Fruit fly (Drosophila melanogaster) whole organism, embryonic: ENCODE measurements around the gene CG42784.
A peak's percentile ranks its signal among the peaks of the same experiment; 100 is the strongest.

Source experiments
- Atf-2 ChIP-seq: fragments of 200-800 bp; sonication (Bioruptor generic); optimal IDR thresholded peaks from 2 replicates; lab custom pipeline; 2016; ENCODE audit warnings: missing biosample characterization, missing genetic modification characterization
- B-H1 ChIP-seq: fragments of 200-800 bp; sonication (Bioruptor generic); IDR thresholded peaks from 3 replicates; pipeline ENCODE4 v1.3.6; 2022; ENCODE audit warnings: missing biosample characterization, missing genetic modification characterization
- CG10462 ChIP-seq: fragments of 200-800 bp; sonication (Bioruptor generic); optimal IDR thresholded peaks from 2 replicates; lab custom pipeline; 2016; ENCODE audit warnings: missing biosample characterization, missing genetic modification characterization
- CG11695 ChIP-seq: fragments of 200-800 bp; sonication (Bioruptor generic); IDR thresholded peaks from 3 replicates; pipeline ENCODE4 v1.3.6; 2022; ENCODE audit warnings: missing biosample characterization, missing genetic modification characterization
- CG11696 ChIP-seq: fragments of 200-800 bp; sonication (Bioruptor generic); IDR thresholded peaks from 2 replicates; pipeline ENCODE4 v1.3.6; 2022; ENCODE audit warnings: missing biosample characterization, missing genetic modification characterization
- CG12299 ChIP-seq: fragments of 200-800 bp; sonication (Bioruptor generic); optimal IDR thresholded peaks from 2 replicates; lab custom pipeline; 2018; ENCODE audit warnings: missing biosample characterization, mild to moderate bottlenecking, missing genetic modification characterization
- CG14050 ChIP-seq: fragments of 200-800 bp; sonication (Bioruptor generic); IDR thresholded peaks from 3 replicates; pipeline ENCODE4 v1.3.6; 2022; ENCODE audit warnings: missing biosample characterization, missing genetic modification characterization
- CG14965 ChIP-seq: fragments of 200-800 bp; sonication (Bioruptor generic); optimal IDR thresholded peaks from 2 replicates; lab custom pipeline; 2016; ENCODE audit warnings: missing biosample characterization, missing genetic modification characterization, borderline replicate concordance
- CG15269 ChIP-seq: fragments of 200-800 bp; sonication (Bioruptor generic); optimal IDR thresholded peaks from 2 replicates; lab custom pipeline; 2018; ENCODE audit warnings: missing biosample characterization, mild to moderate bottlenecking, missing genetic modification characterization, moderate library complexity
- CG1529 ChIP-seq: fragments of 200-800 bp; sonication (Bioruptor generic); optimal IDR thresholded peaks from 3 replicates; lab custom pipeline; 2018; ENCODE audit warnings: missing biosample characterization, missing genetic modification characterization
- CG17328 ChIP-seq: fragments of 200-800 bp; sonication (Bioruptor generic); IDR thresholded peaks from 2 replicates; pipeline ENCODE4 v1.3.6; 2022; ENCODE audit warnings: missing biosample characterization, missing genetic modification characterization
- CG17829 ChIP-seq: fragments of 200-800 bp; optimal IDR thresholded peaks from 2 replicates; lab custom pipeline; 2019; ENCODE audit warnings: missing biosample characterization, mild to moderate bottlenecking, missing genetic modification characterization, moderate library complexity
- CG2199 ChIP-seq: fragments of 200-800 bp; sonication (Bioruptor generic); IDR thresholded peaks from 3 replicates; pipeline ENCODE4 v1.3.6; 2022; ENCODE audit warnings: missing biosample characterization, missing genetic modification characterization
- CG2678 ChIP-seq: fragments of 200-800 bp; sonication (Bioruptor generic); optimal IDR thresholded peaks from 3 replicates; lab custom pipeline; 2019; ENCODE audit warnings: missing biosample characterization, mild to moderate bottlenecking, missing genetic modification characterization, moderate library complexity
- CG30403 ChIP-seq: fragments of 200-800 bp; sonication (Bioruptor generic); optimal IDR thresholded peaks from 3 replicates; lab custom pipeline; 2016; ENCODE audit warnings: missing biosample characterization, missing genetic modification characterization
- CG32532 ChIP-seq: fragments of 200-800 bp; sonication (Bioruptor generic); IDR thresholded peaks from 2 replicates; pipeline ENCODE4 v1.3.6; 2022; ENCODE audit warnings: missing biosample characterization, missing genetic modification characterization
- CG34376 ChIP-seq: fragments of 200-800 bp; sonication (Bioruptor generic); optimal IDR thresholded peaks from 2 replicates; lab custom pipeline; 2018; ENCODE audit warnings: missing biosample characterization, mild to moderate bottlenecking, missing genetic modification characterization
- CG34422 ChIP-seq: fragments of 200-800 bp; sonication (Bioruptor generic); IDR thresholded peaks from 3 replicates; pipeline ENCODE4 v1.3.6; 2022; ENCODE audit warnings: missing biosample characterization, missing genetic modification characterization
- CG3726 ChIP-seq: fragments of 200-800 bp; sonication (Bioruptor generic); IDR thresholded peaks from 3 replicates; pipeline ENCODE4, ENCODE4 v1.3.6; 2022; ENCODE audit warnings: missing biosample characterization, missing genetic modification characterization
- CG6175 ChIP-seq: fragments of 200-800 bp; sonication (Bioruptor generic); IDR thresholded peaks from 3 replicates; pipeline ENCODE4 v1.3.6; 2022; ENCODE audit warnings: missing biosample characterization, missing genetic modification characterization
- CG6765 ChIP-seq: fragments of 200-800 bp; sonication (Bioruptor generic); optimal IDR thresholded peaks from 3 replicates; lab custom pipeline; 2017; ENCODE audit warnings: missing biosample characterization, mild to moderate bottlenecking, missing genetic modification characterization
- CG7839 ChIP-seq: fragments of 200-800 bp; sonication (Bioruptor generic); optimal IDR thresholded peaks from 3 replicates; lab custom pipeline; 2018; ENCODE audit warnings: missing biosample characterization, mild to moderate bottlenecking, missing genetic modification characterization, moderate library complexity
- CG8281 ChIP-seq: fragments of 200-800 bp; sonication (Bioruptor generic); optimal IDR thresholded peaks from 2 replicates; lab custom pipeline; 2018; ENCODE audit warnings: missing biosample characterization, mild to moderate bottlenecking, missing genetic modification characterization, moderate library complexity
- CG9876 ChIP-seq: fragments of 200-800 bp; sonication (Bioruptor generic); optimal IDR thresholded peaks from 2 replicates; lab custom pipeline; 2016; ENCODE audit warnings: missing biosample characterization, missing genetic modification characterization
- Dbx ChIP-seq: fragments of 200-800 bp; sonication (Bioruptor generic); IDR thresholded peaks from 3 replicates; pipeline ENCODE4 v1.3.6; 2022; ENCODE audit warnings: missing biosample characterization, missing genetic modification characterization
- Deaf1 ChIP-seq: fragments of 200-800 bp; optimal IDR thresholded peaks from 3 replicates; lab custom pipeline; 2019; ENCODE audit warnings: missing biosample characterization, mild to moderate bottlenecking, missing genetic modification characterization, moderate library complexity
- Hand ChIP-seq: fragments of 200-800 bp; sonication (Bioruptor generic); optimal IDR thresholded peaks from 2 replicates; lab custom pipeline; 2017; ENCODE audit warnings: mild to moderate bottlenecking, missing biosample characterization, missing genetic modification reagents, missing genetic modification characterization
- Hmx ChIP-seq: fragments of 200-800 bp; sonication (Bioruptor generic); optimal IDR thresholded peaks from 2 replicates; lab custom pipeline; 2016; ENCODE audit warnings: missing biosample characterization, missing genetic modification characterization
- Meics ChIP-seq: fragments of 200-800 bp; sonication (Bioruptor generic); optimal IDR thresholded peaks from 2 replicates; lab custom pipeline; 2017; ENCODE audit warnings: missing biosample characterization, mild to moderate bottlenecking, missing genetic modification characterization
- NFAT ChIP-seq: fragments of 200-800 bp; sonication (Bioruptor generic); IDR thresholded peaks from 2 replicates; pipeline ENCODE4 v1.3.6; 2022; ENCODE audit warnings: missing biosample characterization, missing genetic modification characterization
- Pdp1 ChIP-seq, 2 experiments: fragments of 200-800 bp; sonication (Bioruptor generic); optimal IDR thresholded peaks; 3 replicates each; lab custom pipeline; 2016; ENCODE audit warnings: missing biosample characterization in 2 of 2, missing genetic modification characterization in 2 of 2, mild to moderate bottlenecking in 1 of 2, moderate library complexity in 1 of 2
- Sox100B ChIP-seq: fragments of 200-800 bp; sonication (Bioruptor generic); optimal IDR thresholded peaks from 3 replicates; lab custom pipeline; 2018; ENCODE audit warnings: missing biosample characterization, mild to moderate bottlenecking, missing genetic modification characterization
- ap ChIP-seq: fragments of 200-800 bp; sonication (Bioruptor generic); IDR thresholded peaks from 2 replicates; pipeline ENCODE4 v1.3.6; 2022; ENCODE audit warnings: missing biosample characterization, missing genetic modification characterization
- ara ChIP-seq: fragments of 200-800 bp; sonication (Bioruptor generic); IDR thresholded peaks from 2 replicates; pipeline ENCODE4 v1.3.6; 2022; ENCODE audit warnings: missing biosample characterization, missing genetic modification characterization
- ase ChIP-seq: fragments of 200-800 bp; sonication (Bioruptor generic); IDR thresholded peaks from 3 replicates; pipeline ENCODE4 v1.3.6; 2022; ENCODE audit warnings: missing biosample characterization, missing genetic modification characterization
- danr ChIP-seq: fragments of 200-800 bp; sonication (Bioruptor generic); IDR thresholded peaks from 2 replicates; pipeline ENCODE4 v1.3.6; 2022; ENCODE audit warnings: missing biosample characterization, missing genetic modification characterization
- exex ChIP-seq: fragments of 200-800 bp; sonication (Bioruptor generic); optimal IDR thresholded peaks from 4 replicates; lab custom pipeline; 2018; ENCODE audit warnings: missing biosample characterization, mild to moderate bottlenecking, missing genetic modification characterization, moderate library complexity
- insv ChIP-seq, 2 experiments: fragments of 200-800 bp; sonication (Bioruptor generic); optimal IDR thresholded peaks; 3 replicates each; lab custom pipeline; 2016 to 2018; ENCODE audit warnings: missing biosample characterization in 2 of 2, missing genetic modification characterization in 2 of 2
- kay ChIP-seq: fragments of 200-800 bp; sonication (Bioruptor generic); optimal IDR thresholded peaks from 2 replicates; lab custom pipeline; 2016; ENCODE audit warnings: missing biosample characterization, missing genetic modification characterization
- klu ChIP-seq: fragments of 200-800 bp; sonication (Bioruptor generic); IDR thresholded peaks from 2 replicates; pipeline ENCODE4 v1.3.6; 2022; ENCODE audit warnings: missing biosample characterization, missing genetic modification characterization
- nau ChIP-seq: fragments of 200-800 bp; sonication (Bioruptor generic); optimal IDR thresholded peaks from 3 replicates; lab custom pipeline; 2017; ENCODE audit warnings: missing biosample characterization, mild to moderate bottlenecking, missing genetic modification characterization, missing genetic modification reagents
- nerfin-1 ChIP-seq: fragments of 200-800 bp; sonication (Bioruptor generic); optimal IDR thresholded peaks from 3 replicates; lab custom pipeline; 2019; ENCODE audit warnings: missing biosample characterization, mild to moderate bottlenecking, missing genetic modification characterization, moderate library complexity
- pan ChIP-seq, 4 experiments: fragments of >200 bp in 3 of 4; fragments of 200-800 bp in 1 of 4; sonication (Bioruptor generic) in 1 of 4; optimal IDR thresholded peaks in 3 of 4; IDR thresholded peaks in 1 of 4; 2 replicates each; pipeline versions ENCODE4 v1.3.6 to Lab custom; 2017 to 2022; ENCODE audit warnings: missing biosample characterization in 2 of 4, missing genetic modification characterization in 2 of 4, mixed read lengths in 1 of 4
- pfk ChIP-seq: fragments of 200-800 bp; sonication (Bioruptor generic); optimal IDR thresholded peaks from 2 replicates; lab custom pipeline; 2018; ENCODE audit warnings: missing biosample characterization, mild to moderate bottlenecking, missing genetic modification characterization, moderate library complexity
- repo ChIP-seq: fragments of 200-800 bp; sonication (Bioruptor generic); optimal IDR thresholded peaks from 2 replicates; lab custom pipeline; 2016; ENCODE audit warnings: missing biosample characterization, missing genetic modification characterization
- row ChIP-seq: fragments of 200-800 bp; sonication (Bioruptor generic); IDR thresholded peaks from 3 replicates; pipeline ENCODE4 v1.3.6; 2022; ENCODE audit warnings: missing biosample characterization, missing genetic modification characterization
- sens-2 ChIP-seq: fragments of 200-800 bp; sonication (Bioruptor generic); IDR thresholded peaks from 2 replicates; pipeline ENCODE4 v1.3.6; 2022; ENCODE audit warnings: missing biosample characterization, missing genetic modification characterization
- tll ChIP-seq, 2 experiments: fragments of 200-800 bp in 1 of 2; fragments of >200 bp in 1 of 2; sonication (Bioruptor generic) in 1 of 2; optimal IDR thresholded peaks; 2 replicates each; lab custom pipeline; 2017 to 2019; ENCODE audit warnings: missing biosample characterization in 2 of 2, missing genetic modification characterization in 2 of 2, mild to moderate bottlenecking in 1 of 2, moderate library complexity in 1 of 2
- unpg ChIP-seq: fragments of 200-800 bp; sonication (Bioruptor generic); optimal IDR thresholded peaks from 3 replicates; lab custom pipeline; 2018; ENCODE audit warnings: missing biosample characterization, mild to moderate bottlenecking, missing genetic modification characterization, moderate library complexity
- yki ChIP-seq: fragments of >200 bp; optimal IDR thresholded peaks from 3 replicates; lab custom pipeline; 2018
- z ChIP-seq: fragments of 200-800 bp; sonication (Bioruptor generic); IDR thresholded peaks from 3 replicates; pipeline ENCODE4 v1.3.6; 2022; ENCODE audit warnings: missing biosample characterization, missing genetic modification characterization
- zf30C ChIP-seq: fragments of 200-800 bp; sonication (Bioruptor generic); optimal IDR thresholded peaks from 3 replicates; lab custom pipeline; 2018; ENCODE audit warnings: missing biosample characterization, mild to moderate bottlenecking, missing genetic modification characterization

Gene CG42784

dm6 chr2L:13399565-13399964 is 15.7 kb upstream of the CG42784 start (continued):
- TF ChIP-seq tll (GFP tag; optimal IDR thresholded peaks at IDR 0.05; lab: Kevin White, UChicago): no peak
- TF ChIP-seq Hand (GFP tag; lab: Kevin White, UChicago): no peak
- TF ChIP-seq CG34422 (GFP tag; lab: Robert Waterston, UW): no peak
- TF ChIP-seq pan (optimal IDR thresholded peaks at IDR 0.05; lab: Kevin White, UChicago): no peak
- no peak for TF ChIP-seq pan (GFP tag; optimal IDR thresholded peaks at IDR 0.05 in 1 of 2, IDR thresholded peaks at IDR 0.05 in 1 of 2)
- no peak for TF ChIP-seq CG32532
- TF ChIP-seq CG7839 (tag; lab: Kevin White, UChicago): peak; percentile 24
- TF ChIP-seq NFAT (GFP tag; lab: Robert Waterston, UW): no peak
- TF ChIP-seq ara: no peak
- TF ChIP-seq unpg (GFP tag; lab: Kevin White, UChicago): peak; percentile 17
- no peak for TF ChIP-seq z (GFP tag; lab: Robert Waterston, UW)
- no peak for TF ChIP-seq CG10462 (GFP tag; lab: Kevin White, UChicago)
- no peak for TF ChIP-seq CG17829 (tag; lab: Kevin White, UChicago)
- TF ChIP-seq CG11696 (GFP tag; lab: Robert Waterston, UW): no peak
- no peak for TF ChIP-seq CG9876 (GFP tag; lab: Kevin White, UChicago)
- TF ChIP-seq zf30C (GFP tag; lab: Kevin White, UChicago): peak; percentile 15
- TF ChIP-seq CG17328: no peak
- no peak for TF ChIP-seq kay (GFP tag; lab: Kevin White, UChicago)
- no peak for TF ChIP-seq nerfin-1 (tag; lab: Kevin White, UChicago)
- TF ChIP-seq danr (GFP tag; lab: Robert Waterston, UW): no peak
- peak; percentile 18 for TF ChIP-seq CG15269 (tag; lab: Kevin White, UChicago)
- no peak for TF ChIP-seq yki
- TF ChIP-seq ase: no peak
- TF ChIP-seq CG34376: no peak
- no peak for TF ChIP-seq CG6175 (GFP tag; lab: Robert Waterston, UW)
- TF ChIP-seq pfk (GFP tag; lab: Kevin White, UChicago): no peak
- no peak for TF ChIP-seq ap (GFP tag; lab: Robert Waterston, UW)
- no peak for TF ChIP-seq B-H1
- TF ChIP-seq CG12299: no peak
- TF ChIP-seq sens-2: no peak
- TF ChIP-seq repo (GFP tag; lab: Kevin White, UChicago): no peak
- TF ChIP-seq Deaf1 (tag; lab: Kevin White, UChicago): peak; percentile 64
- no peak for TF ChIP-seq CG8281 (tag; lab: Kevin White, UChicago)
- TF ChIP-seq CG14965 (GFP tag; lab: Kevin White, UChicago): no peak
- TF ChIP-seq CG11695 (GFP tag; lab: Robert Waterston, UW): 0 out of 3 replicates have a peak, but pooled peaks have one; percentile 17
- TF ChIP-seq Pdp1 (GFP tag; optimal IDR thresholded peaks at IDR 0.05; lab: Kevin White, UChicago): peak in 1 of 2 experiments; percentile 4
- TF ChIP-seq CG3726: no peak
- no peak for TF ChIP-seq CG14050
- peak; percentile 3 for TF ChIP-seq Meics (GFP tag; lab: Kevin White, UChicago)
- TF ChIP-seq Hmx (GFP tag; lab: Kevin White, UChicago): no peak
- TF ChIP-seq CG2678 (tag; lab: Kevin White, UChicago): peak; percentile 22
- no peak for TF ChIP-seq CG1529 (GFP tag; lab: Kevin White, UChicago)
- peak; percentile 7 for TF ChIP-seq CG30403
- TF ChIP-seq nau (GFP tag; lab: Kevin White, UChicago): no peak
- TF ChIP-seq exex (tag; lab: Kevin White, UChicago): no peak
- TF ChIP-seq klu (GFP tag; lab: Robert Waterston, UW): no peak
- peak; percentile 53 for TF ChIP-seq row (GFP tag; lab: Robert Waterston, UW)
- TF ChIP-seq Atf-2: no peak
- TF ChIP-seq Sox100B (GFP tag; lab: Kevin White, UChicago): no peak
- no peak for TF ChIP-seq CG6765 (GFP tag; lab: Kevin White, UChicago)
- TF ChIP-seq Dbx (GFP tag; lab: Robert Waterston, UW): no peak
- no peak for TF ChIP-seq insv (GFP tag; optimal IDR thresholded peaks at IDR 0.05; lab: Kevin White, UChicago)
- TF ChIP-seq CG2199: no peak
